Fruit fly (Drosophila melanogaster) whole organism, wandering third instar larva: ENCODE measurements around the gene bmm.

Source experiments
- CG32264 ChIP-seq: fragments of 200-800 bp; sonication (Bioruptor generic); optimal IDR thresholded peaks from 2 replicates; lab custom pipeline; 2016; ENCODE audit warnings: missing biosample characterization, missing genetic modification characterization
- Dif ChIP-seq: fragments of 200-275, 200-300 bp; sonication (Bioruptor generic); optimal IDR thresholded peaks from 2 replicates; lab custom pipeline; 2018; ENCODE audit warnings: missing biosample characterization, missing genetic modification characterization; ENCODE audit not compliant: partially characterized antibody
- GATAd ChIP-seq: sonication (Bioruptor generic); optimal IDR thresholded peaks from 2 replicates; lab custom pipeline; 2016; ENCODE audit warnings: missing biosample characterization, missing genetic modification characterization
- Hr78 ChIP-seq: fragments of >200 bp; optimal IDR thresholded peaks from 2 replicates; lab custom pipeline; 2017; ENCODE audit warnings: missing biosample characterization, missing genetic modification characterization
- Mio ChIP-seq: sonication (Bioruptor generic); optimal IDR thresholded peaks from 2 replicates; lab custom pipeline; 2016; ENCODE audit warnings: missing biosample characterization, missing genetic modification characterization
- OdsH ChIP-seq: fragments of 200-800 bp; sonication (Bioruptor generic); optimal IDR thresholded peaks from 2 replicates; lab custom pipeline; 2016; ENCODE audit warnings: missing biosample characterization, mild to moderate bottlenecking, missing genetic modification characterization
- Vsx2 ChIP-seq: fragments of 200-300, 225-300 bp; sonication (Bioruptor generic); optimal IDR thresholded peaks from 2 replicates; lab custom pipeline; 2018; ENCODE audit warnings: missing biosample characterization, missing genetic modification characterization; ENCODE audit not compliant: partially characterized antibody
- dmrt93B ChIP-seq: fragments of 200-800 bp; sonication (Bioruptor generic); optimal IDR thresholded peaks from 2 replicates; lab custom pipeline; 2018; ENCODE audit warnings: missing biosample characterization, mild to moderate bottlenecking, missing genetic modification characterization
- dsf ChIP-seq: sonication (Bioruptor generic); optimal IDR thresholded peaks from 2 replicates; lab custom pipeline; 2016; ENCODE audit warnings: missing biosample characterization, missing genetic modification characterization, borderline replicate concordance
- jim ChIP-seq: fragments of 175-275, 200-325 bp; sonication (Bioruptor generic); optimal IDR thresholded peaks from 2 replicates; lab custom pipeline; 2016; ENCODE audit warnings: missing biosample characterization, mild to moderate bottlenecking, missing genetic modification characterization
- pan ChIP-seq: fragments of >200 bp; optimal IDR thresholded peaks from 2 replicates; lab custom pipeline; 2017
- psq ChIP-seq: fragments of 200-800 bp; sonication (Bioruptor generic); optimal IDR thresholded peaks from 3 replicates; lab custom pipeline; 2017; ENCODE audit warnings: missing biosample characterization, mild to moderate bottlenecking, missing genetic modification characterization, moderate library complexity
- sage ChIP-seq: fragments of 200-800 bp; sonication (Bioruptor generic); optimal IDR thresholded peaks from 2 replicates; lab custom pipeline; 2016; ENCODE audit warnings: missing biosample characterization, mild to moderate bottlenecking, missing genetic modification characterization

DNA sequence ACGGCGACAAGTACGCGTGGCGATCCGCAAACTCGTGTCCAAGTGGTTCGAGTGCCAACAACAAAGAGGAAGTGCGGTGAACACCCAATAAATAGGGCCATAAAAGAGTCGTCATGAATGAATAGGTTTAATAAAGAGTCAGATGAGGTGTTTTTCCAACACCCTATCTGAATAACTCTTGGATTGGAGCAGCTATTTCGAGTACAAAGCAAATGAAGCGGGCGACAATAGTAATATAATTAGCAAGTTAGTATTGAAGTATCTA is 2.9 kb downstream of the bmm start:
- TF ChIP-seq OdsH (GFP tag; lab: Kevin White, UChicago), result no peak
- TF ChIP-seq Mio, result no peak
- no peak for TF ChIP-seq Dif (GFP tag; lab: Kevin White, UChicago)
- no peak for TF ChIP-seq sage (GFP tag; lab: Kevin White, UChicago)
- no peak for TF ChIP-seq psq
- TF ChIP-seq dmrt93B (GFP tag; lab: Kevin White, UChicago), result no peak
- no peak for TF ChIP-seq CG32264 (GFP tag; lab: Kevin White, UChicago)
- no peak for TF ChIP-seq Hr78
- no peak for TF ChIP-seq jim (GFP tag; lab: Kevin White, UChicago)
- TF ChIP-seq pan (lab: Kevin White, UChicago), result no peak
- TF ChIP-seq Vsx2 (GFP tag; lab: Kevin White, UChicago), result no peak
- no peak for TF ChIP-seq GATAd
- no peak for TF ChIP-seq dsf
